Fruit fly (Drosophila melanogaster): ENCODE results near the gene CG8202.

The CG8202 gene

dm6 chr3R:8784788-8785187 is 52.9 kb downstream of the CG8202 start (continued):
- TF ChIP-seq dan (GFP tag; IDR thresholded peaks at IDR 0.05) (no peak), CG13775 (GFP tag; optimal IDR thresholded peaks at IDR 0.05) (no peak), NfI (GFP tag; optimal IDR thresholded peaks at IDR 0.05) (peak; percentile 22), CG1602 (GFP tag; optimal IDR thresholded peaks at IDR 0.05) (peak; percentile 23), Hand (GFP tag; optimal IDR thresholded peaks at IDR 0.05) (no peak), tgo (GFP tag; IDR thresholded peaks at IDR 0.05) (peak; percentile 58; the same call in 2 of the 3 replicates), jumu (GFP tag; optimal IDR thresholded peaks at IDR 0.05) (peak; percentile 25), stwl (tag; optimal IDR thresholded peaks at IDR 0.05) (no peak), B-H1 (GFP tag; IDR thresholded peaks at IDR 0.05) (peak; percentile 47; the same call in 2 of the 3 replicates), CG6689 (GFP tag; IDR thresholded peaks at IDR 0.05) (peak; percentile 35; the same call in 1 of the 2 replicates), CG18599 (GFP tag; optimal IDR thresholded peaks at IDR 0.05) (peak; percentile 57), phol (tag; optimal IDR thresholded peaks at IDR 0.05) (no peak), sens (GFP tag) (peak; percentile 84), gcm (GFP tag; optimal IDR thresholded peaks at IDR 0.05) (no peak), btn (GFP tag; optimal IDR thresholded peaks at IDR 0.05) (peak; percentile 23), Dp (GFP tag; optimal IDR thresholded peaks at IDR 0.05) (no peak), TFAM (GFP tag; optimal IDR thresholded peaks at IDR 0.05) (no peak), otp (GFP tag; IDR thresholded peaks at IDR 0.05) (peak; percentile 36; the same call in 1 of the 3 replicates), gro (GFP tag; optimal IDR thresholded peaks at IDR 0.05) (no peak), Spps (tag; optimal IDR thresholded peaks at IDR 0.05) (no peak), pita (GFP tag; optimal IDR thresholded peaks at IDR 0.05) (no peak), mam (GFP tag; optimal IDR thresholded peaks at IDR 0.05) (peak; percentile 52), peb (GFP tag; IDR thresholded peaks at IDR 0.05) (no peak), CoRest (tag; optimal IDR thresholded peaks at IDR 0.05) (no peak), slp2 (GFP tag; optimal IDR thresholded peaks at IDR 0.05) (peak; percentile 2), CG31224 (GFP tag; IDR thresholded peaks at IDR 0.05) (peak; percentile 47; the same call in 1 of the 2 replicates), chinmo (GFP tag; IDR thresholded peaks at IDR 0.05; ENCODE audit: partially characterized antibody) (no peak), CG9727 (GFP tag; optimal IDR thresholded peaks at IDR 0.05) (peak; percentile 38), NFAT (GFP tag; IDR thresholded peaks at IDR 0.05) (peak; percentile 52; the same call in 1 of the 2 replicates), seq (GFP tag; IDR thresholded peaks at IDR 0.05) (peak; percentile 31; the same call in 1 of the 2 replicates), Mrtf (GFP tag; IDR thresholded peaks at IDR 0.05) (peak; percentile 48; the same call in 1 of the 3 replicates), wek (GFP tag; optimal IDR thresholded peaks at IDR 0.05) (no peak), CG12769 (tag; optimal IDR thresholded peaks at IDR 0.05) (no peak), ken (GFP tag; IDR thresholded peaks at IDR 0.05) (peak; percentile 27; the same call in 1 of the 3 replicates), CG12071 (GFP tag; optimal IDR thresholded peaks at IDR 0.05) (peak; percentile 49), zfh1 (GFP tag; IDR thresholded peaks at IDR 0.05) (peak; percentile 63; the same call in 2 of the 3 replicates), CG34422 (GFP tag; IDR thresholded peaks at IDR 0.05) (peak; percentile 62; the same call in 2 of the 3 replicates), CG16815 (GFP tag; optimal IDR thresholded peaks at IDR 0.05) (peak; percentile 38), Dip3 (GFP tag; optimal IDR thresholded peaks at IDR 0.05) (peak; percentile 43), Dbx (GFP tag; IDR thresholded peaks at IDR 0.05) (peak; percentile 51; the same call in 2 of the 3 replicates), CG4730 (GFP tag; IDR thresholded peaks at IDR 0.05) (peak; percentile 37; the same call in 1 of the 2 replicates), br (optimal IDR thresholded peaks at IDR 0.05) (no peak), E2f2 (GFP tag; IDR thresholded peaks at IDR 0.05) (peak; percentile 31; the same call in 1 of the 2 replicates), Chrac-16 (GFP tag; optimal IDR thresholded peaks at IDR 0.05) (peak; percentile 28), Atf6 (GFP tag; IDR thresholded peaks at IDR 0.05) (peak; percentile 79), Rfx (GFP tag; IDR thresholded peaks at IDR 0.05) (peak; percentile 84), hkb (optimal IDR thresholded peaks at IDR 0.05) (no peak), hkb (GFP tag; IDR thresholded peaks at IDR 0.05) (peak; percentile 48; the same call in 1 of the 2 replicates), yki (optimal IDR thresholded peaks at IDR 0.05) (no peak), ems (GFP tag; optimal IDR thresholded peaks at IDR 0.05) (peak; percentile 1), bowl (GFP tag; IDR thresholded peaks at IDR 0.05) (no peak), Sry-δ (GFP tag; optimal IDR thresholded peaks at IDR 0.05) (no peak), org-1 (GFP tag; optimal IDR thresholded peaks at IDR 0.05) (peak; percentile 41)

Measured in whole organism, embryonic.